Fruit fly (Drosophila melanogaster): ENCODE data around the gene Rtnl1.

Rtnl1 gene

dm6 chr2L:5004677-5005463, 4.7 kb downstream of the Rtnl1 start (continued):
- TF ChIP-seq dsx (GFP tag; optimal IDR thresholded peaks at IDR 0.05; ENCODE audit: poor library complexity, severe bottlenecking): peak; percentile 88
- TF ChIP-seq CG8632 (GFP tag; optimal IDR thresholded peaks at IDR 0.05): peak; percentile 81
- peak; percentile 85 for TF ChIP-seq CG1621 (tag; optimal IDR thresholded peaks at IDR 0.05)
- TF ChIP-seq CG8119 (GFP tag; IDR thresholded peaks at IDR 0.05): peak; percentile 88
- peak; percentile 94 for TF ChIP-seq svp (GFP tag)
- peak; percentile 95 for TF ChIP-seq CG6163 (GFP tag; IDR thresholded peaks at IDR 0.05)
- TF ChIP-seq dac (GFP tag; optimal IDR thresholded peaks at IDR 0.05): peak; percentile 60
- TF ChIP-seq salr (GFP tag; optimal IDR thresholded peaks at IDR 0.05): peak; percentile 80 to 82
- peak; percentile 85 to 87 for TF ChIP-seq ss (GFP tag; optimal IDR thresholded peaks at IDR 0.05)
- TF ChIP-seq CG34406 (GFP tag; optimal IDR thresholded peaks at IDR 0.05): peak; percentile 80
- TF ChIP-seq CG7368 (GFP tag; optimal IDR thresholded peaks at IDR 0.05): peak; percentile 87
- TF ChIP-seq Ets96B (tag; optimal IDR thresholded peaks at IDR 0.05): peak; percentile 90
- TF ChIP-seq Gug (GFP tag; IDR thresholded peaks at IDR 0.05): peak; percentile 86
- peak; percentile 91 for TF ChIP-seq CG6792 (GFP tag; optimal IDR thresholded peaks at IDR 0.05)
- TF ChIP-seq fd85E (GFP tag; optimal IDR thresholded peaks at IDR 0.05): peak; percentile 56
- TF ChIP-seq CG3032 (tag; optimal IDR thresholded peaks at IDR 0.05): peak; percentile 88
- TF ChIP-seq CG15336 (GFP tag; IDR thresholded peaks at IDR 0.05): peak; percentile 88
- peak; percentile 69 for TF ChIP-seq Lpt (GFP tag; optimal IDR thresholded peaks at IDR 0.05)
- peak; percentile 91 for TF ChIP-seq achi (GFP tag; optimal IDR thresholded peaks at IDR 0.05)
- TF ChIP-seq CG31627 (GFP tag; optimal IDR thresholded peaks at IDR 0.05): peak; percentile 90
- peak; percentile 91 for TF ChIP-seq Sox14 (GFP tag; optimal IDR thresholded peaks at IDR 0.05)
- TF ChIP-seq acj6 (GFP tag; optimal IDR thresholded peaks at IDR 0.05): peak; percentile 88
- peak; percentile 90 for TF ChIP-seq OdsH (GFP tag; optimal IDR thresholded peaks at IDR 0.05)
- peak; percentile 88 for TF ChIP-seq Eip75B (GFP tag; optimal IDR thresholded peaks at IDR 0.05)
- TF ChIP-seq Ets21C (GFP tag; optimal IDR thresholded peaks at IDR 0.05): peak; percentile 82
- peak; percentile 82 for TF ChIP-seq CG6808 (GFP tag; optimal IDR thresholded peaks at IDR 0.05)
- peak; percentile 76 for TF ChIP-seq CG11902 (GFP tag; optimal IDR thresholded peaks at IDR 0.05)
- peak; percentile 74 for TF ChIP-seq CG6276 (GFP tag; optimal IDR thresholded peaks at IDR 0.05)
- TF ChIP-seq Hr39 (GFP tag; optimal IDR thresholded peaks at IDR 0.05): peak; percentile 91
- TF ChIP-seq Sox15 (GFP tag; optimal IDR thresholded peaks at IDR 0.05): peak; percentile 82
- TF ChIP-seq CG8319 (GFP tag; optimal IDR thresholded peaks at IDR 0.05): peak; percentile 86

- TF ChIP-seq salr (GFP tag; optimal IDR thresholded peaks at IDR 0.05) (no peak), CG6163 (GFP tag; IDR thresholded peaks at IDR 0.05) (0 out of 3 replicates have a peak, but pooled peaks have one; percentile 8)
Measured at dm6 chr2L:5003670-5004453, 5.7 kb downstream of the Rtnl1 start.

- TF ChIP-seq CG34406 (GFP tag; optimal IDR thresholded peaks at IDR 0.05) (no peak), svp (GFP tag) (peak; percentile 84), CG7368 (GFP tag; optimal IDR thresholded peaks at IDR 0.05) (no peak), Sox14 (GFP tag; optimal IDR thresholded peaks at IDR 0.05) (peak; percentile 39), Met (GFP tag; optimal IDR thresholded peaks at IDR 0.05) (peak; percentile 17), CG9139 (GFP tag; optimal IDR thresholded peaks at IDR 0.05) (no peak), fkh (GFP tag; optimal IDR thresholded peaks at IDR 0.05) (no peak), Sox102F (GFP tag; optimal IDR thresholded peaks at IDR 0.05) (no peak), CG16779 (tag; optimal IDR thresholded peaks at IDR 0.05) (no peak), CG6854 (GFP tag; optimal IDR thresholded peaks at IDR 0.05) (no peak), CG32006 (GFP tag; optimal IDR thresholded peaks at IDR 0.05) (peak; percentile 81), CG6808 (GFP tag; optimal IDR thresholded peaks at IDR 0.05) (no peak), Eip78C (GFP tag) (peak; percentile 76), fd59A (GFP tag; optimal IDR thresholded peaks at IDR 0.05) (no peak), Hr39 (GFP tag; optimal IDR thresholded peaks at IDR 0.05) (peak; percentile 39), ss (GFP tag; optimal IDR thresholded peaks at IDR 0.05) (no peak), CG1621 (tag; optimal IDR thresholded peaks at IDR 0.05) (no peak), esn (GFP tag; optimal IDR thresholded peaks at IDR 0.05) (peak; percentile 41), CG11294 (GFP tag; IDR thresholded peaks at IDR 0.05) (peak; percentile 49; the same call in 1 of the 2 replicates), CG4318 (GFP tag; optimal IDR thresholded peaks at IDR 0.05) (peak; percentile 67), vri (GFP tag; optimal IDR thresholded peaks at IDR 0.05) (peak; percentile 45)
Measured at dm6 chr2L:5002711-5003402, 6.7 kb downstream of the Rtnl1 start.
